Fruit fly (Drosophila melanogaster) whole organism, embryonic: Measurements from ENCODE around the gene CG5139.
A peak's percentile ranks its signal among the peaks of the same experiment; 100 is the strongest.

Experiments
- Antp ChIP-seq: fragments of 200-800 bp; sonication (Bioruptor generic); optimal IDR thresholded peaks from 3 replicates; lab custom pipeline; 2016; ENCODE audit warnings: missing biosample characterization, missing genetic modification characterization
- Atf6 ChIP-seq: fragments of 200-800 bp; sonication (Bioruptor generic); IDR thresholded peaks from 2 replicates; pipeline ENCODE4 v1.3.6; 2022; ENCODE audit warnings: missing biosample characterization, missing genetic modification characterization
- Bdp1 ChIP-seq: fragments of 200-800 bp; sonication (Bioruptor generic); optimal IDR thresholded peaks from 3 replicates; lab custom pipeline; 2016; ENCODE audit warnings: missing biosample characterization, missing genetic modification characterization
- CG10274 ChIP-seq: fragments of 200-800 bp; sonication (Bioruptor generic); optimal IDR thresholded peaks from 3 replicates; lab custom pipeline; 2017; ENCODE audit warnings: missing biosample characterization, mild to moderate bottlenecking, missing genetic modification characterization
- CG11398 ChIP-seq: fragments of 200-800 bp; sonication (Bioruptor generic); optimal IDR thresholded peaks from 2 replicates; lab custom pipeline; 2016; ENCODE audit warnings: missing biosample characterization, missing genetic modification characterization
- CG12299 ChIP-seq: fragments of 200-800 bp; sonication (Bioruptor generic); optimal IDR thresholded peaks from 2 replicates; lab custom pipeline; 2018; ENCODE audit warnings: missing biosample characterization, mild to moderate bottlenecking, missing genetic modification characterization
- CG13296 ChIP-seq: fragments of 200-800 bp; sonication (Bioruptor generic); optimal IDR thresholded peaks from 3 replicates; lab custom pipeline; 2018; ENCODE audit warnings: missing biosample characterization, mild to moderate bottlenecking, missing genetic modification characterization
- CG1529 ChIP-seq: fragments of 200-800 bp; sonication (Bioruptor generic); optimal IDR thresholded peaks from 3 replicates; lab custom pipeline; 2018; ENCODE audit warnings: missing biosample characterization, missing genetic modification characterization
- CG1603 ChIP-seq: fragments of 200-800 bp; sonication (Bioruptor generic); optimal IDR thresholded peaks from 2 replicates; lab custom pipeline; 2019; ENCODE audit warnings: missing biosample characterization, mild to moderate bottlenecking, missing genetic modification characterization, moderate library complexity
- CG1647 ChIP-seq: fragments of 200-800 bp; sonication (Bioruptor generic); optimal IDR thresholded peaks from 3 replicates; lab custom pipeline; 2016; ENCODE audit warnings: missing biosample characterization, missing genetic modification characterization
- CG18262 ChIP-seq: fragments of 200-800 bp; optimal IDR thresholded peaks from 3 replicates; lab custom pipeline; 2019; ENCODE audit warnings: missing biosample characterization, mild to moderate bottlenecking, missing genetic modification characterization, moderate library complexity
- CG2199 ChIP-seq: fragments of 200-800 bp; sonication (Bioruptor generic); IDR thresholded peaks from 3 replicates; pipeline ENCODE4 v1.3.6; 2022; ENCODE audit warnings: missing biosample characterization, missing genetic modification characterization
- CG4424 ChIP-seq: fragments of 200-800 bp; sonication (Bioruptor generic); optimal IDR thresholded peaks from 3 replicates; lab custom pipeline; 2016; ENCODE audit warnings: missing biosample characterization, missing genetic modification characterization
- CG7372 ChIP-seq: fragments of 200-800 bp; sonication (Bioruptor generic); IDR thresholded peaks from 2 replicates; pipeline ENCODE4 v1.3.6; 2022; ENCODE audit warnings: missing biosample characterization, missing genetic modification characterization
- CG7556 ChIP-seq: fragments of 200-800 bp; sonication (Bioruptor generic); optimal IDR thresholded peaks from 2 replicates; lab custom pipeline; 2017; ENCODE audit warnings: missing biosample characterization, mild to moderate bottlenecking, missing genetic modification characterization
- CG9797 ChIP-seq: fragments of 200-800 bp; sonication (Bioruptor generic); optimal IDR thresholded peaks from 3 replicates; lab custom pipeline; 2018; ENCODE audit warnings: missing biosample characterization, mild to moderate bottlenecking, missing genetic modification characterization
- CTCF ChIP-seq: fragments of 200-800 bp; sonication (Bioruptor generic); optimal IDR thresholded peaks from 2 replicates; lab custom pipeline; 2017; ENCODE audit warnings: missing biosample characterization, mild to moderate bottlenecking, missing genetic modification characterization, moderate library complexity
- Camta ChIP-seq: fragments of 200-800 bp; sonication (Bioruptor generic); optimal IDR thresholded peaks from 2 replicates; lab custom pipeline; 2016; ENCODE audit warnings: missing biosample characterization, missing genetic modification characterization
- Dad ChIP-seq: fragments of 200-800 bp; sonication (Bioruptor generic); optimal IDR thresholded peaks from 3 replicates; lab custom pipeline; 2016; ENCODE audit warnings: missing biosample characterization, missing genetic modification characterization
- Dek ChIP-seq: fragments of 200-800 bp; sonication (Bioruptor generic); optimal IDR thresholded peaks from 3 replicates; lab custom pipeline; 2019; ENCODE audit warnings: missing biosample characterization, mild to moderate bottlenecking, missing genetic modification characterization, moderate library complexity
- Dref ChIP-seq: fragments of 200-800 bp; sonication (Bioruptor generic); IDR thresholded peaks from 2 replicates; pipeline ENCODE4 v1.3.6; 2022; ENCODE audit warnings: missing biosample characterization, missing genetic modification characterization
- E2f1 ChIP-seq: fragments of 200-800 bp; sonication (Bioruptor generic); IDR thresholded peaks from 2 replicates; pipeline ENCODE4 v1.3.6; 2022; ENCODE audit warnings: missing biosample characterization, missing genetic modification characterization
- Fer3 ChIP-seq: fragments of 200-800 bp; sonication (Bioruptor generic); optimal IDR thresholded peaks from 2 replicates; lab custom pipeline; 2018; ENCODE audit warnings: missing biosample characterization, mild to moderate bottlenecking, missing genetic modification characterization, moderate library complexity
- HLH3B ChIP-seq: fragments of 200-800 bp; sonication (Bioruptor generic); IDR thresholded peaks from 2 replicates; pipeline ENCODE4 v1.3.6; 2022; ENCODE audit warnings: missing biosample characterization, missing genetic modification characterization
- Hmx ChIP-seq: fragments of 200-800 bp; sonication (Bioruptor generic); optimal IDR thresholded peaks from 2 replicates; lab custom pipeline; 2016; ENCODE audit warnings: missing biosample characterization, missing genetic modification characterization
- Hsf ChIP-seq: fragments of 200-800 bp; sonication (Bioruptor generic); optimal IDR thresholded peaks from 3 replicates; lab custom pipeline; 2016; ENCODE audit warnings: missing biosample characterization, missing genetic modification characterization
- Meics ChIP-seq: fragments of 200-800 bp; sonication (Bioruptor generic); optimal IDR thresholded peaks from 2 replicates; lab custom pipeline; 2017; ENCODE audit warnings: missing biosample characterization, mild to moderate bottlenecking, missing genetic modification characterization
- Nf-YB ChIP-seq: fragments of 200-800 bp; sonication (Bioruptor generic); optimal IDR thresholded peaks from 3 replicates; lab custom pipeline; 2019; ENCODE audit warnings: missing biosample characterization, mild to moderate bottlenecking, missing genetic modification characterization, moderate library complexity
- Poxn ChIP-seq: fragments of 200-800 bp; sonication (Bioruptor generic); IDR thresholded peaks from 2 replicates; pipeline ENCODE4 v1.3.6; 2022; ENCODE audit warnings: missing biosample characterization, missing genetic modification characterization
- Side ChIP-seq: fragments of 200-800 bp; sonication (Bioruptor generic); optimal IDR thresholded peaks from 2 replicates; lab custom pipeline; 2016; ENCODE audit warnings: missing biosample characterization, missing genetic modification characterization
- Spps ChIP-seq: fragments of 200-800 bp; sonication (Bioruptor generic); optimal IDR thresholded peaks from 2 replicates; lab custom pipeline; 2018; ENCODE audit warnings: missing biosample characterization, mild to moderate bottlenecking, missing genetic modification characterization
- az2 ChIP-seq: fragments of 200-800 bp; sonication (Bioruptor generic); optimal IDR thresholded peaks from 3 replicates; lab custom pipeline; 2016; ENCODE audit warnings: missing biosample characterization, missing genetic modification characterization
- hkb ChIP-seq, 2 experiments: fragments of 200-800 bp in 1 of 2; fragments of >200 bp in 1 of 2; sonication (Bioruptor generic) in 1 of 2; IDR thresholded peaks in 1 of 2; optimal IDR thresholded peaks in 1 of 2; 2 replicates each; pipeline versions ENCODE4 v1.3.6 to Lab custom; 2017 to 2022; ENCODE audit warnings: missing biosample characterization in 1 of 2, missing genetic modification characterization in 1 of 2
- kay ChIP-seq: fragments of 200-800 bp; sonication (Bioruptor generic); optimal IDR thresholded peaks from 2 replicates; lab custom pipeline; 2016; ENCODE audit warnings: missing biosample characterization, missing genetic modification characterization
- kni ChIP-seq: fragments of 200-800 bp; sonication (Bioruptor generic); optimal IDR thresholded peaks from 3 replicates; lab custom pipeline; 2017; ENCODE audit warnings: mild to moderate bottlenecking, missing biosample characterization, missing genetic modification reagents, missing genetic modification characterization
- lola ChIP-seq, 3 experiments: fragments of >200 bp in 2 of 3; fragments of 200-800 bp in 1 of 3; sonication (Bioruptor generic) in 1 of 3; optimal IDR thresholded peaks; 2 replicates each; lab custom pipeline; 2017 to 2019; ENCODE audit warnings: missing biosample characterization in 3 of 3, missing genetic modification characterization in 3 of 3, mild to moderate bottlenecking in 1 of 3, moderate library complexity in 1 of 3
- nerfin-2 ChIP-seq: fragments of 200-800 bp; sonication (Bioruptor generic); IDR thresholded peaks from 2 replicates; pipeline ENCODE4 v1.3.6; 2022; ENCODE audit warnings: missing biosample characterization, missing genetic modification characterization; ENCODE audit not compliant: partially characterized antibody
- oc ChIP-seq: fragments of 200-800 bp; sonication (Bioruptor generic); optimal IDR thresholded peaks from 2 replicates; lab custom pipeline; 2018; ENCODE audit warnings: missing biosample characterization, mild to moderate bottlenecking, missing genetic modification characterization, moderate library complexity
- phol ChIP-seq: fragments of 200-800 bp; sonication (Bioruptor generic); optimal IDR thresholded peaks from 3 replicates; lab custom pipeline; 2018; ENCODE audit warnings: missing biosample characterization, mild to moderate bottlenecking, missing genetic modification characterization, moderate library complexity
- sc ChIP-seq, 3 experiments: fragments of >200 bp in 2 of 3; fragments of 200-800 bp in 1 of 3; sonication (Bioruptor generic) in 1 of 3; optimal IDR thresholded peaks; 2 replicates in 2 of 3; 3 replicates in 1 of 3; lab custom pipeline; 2017; ENCODE audit warnings: mild to moderate bottlenecking in 1 of 3, missing biosample characterization in 1 of 3, missing genetic modification characterization in 1 of 3, missing genetic modification reagents in 1 of 3
- sd ChIP-seq: fragments of 200-800 bp; sonication (Bioruptor generic); optimal IDR thresholded peaks from 3 replicates; lab custom pipeline; 2018; ENCODE audit warnings: missing biosample characterization, mild to moderate bottlenecking, missing genetic modification characterization, moderate library complexity
- shn ChIP-seq: fragments of 200-800 bp; sonication (Bioruptor generic); optimal IDR thresholded peaks from 3 replicates; lab custom pipeline; 2016; ENCODE audit warnings: missing biosample characterization, missing genetic modification characterization
- slou ChIP-seq: fragments of 200-800 bp; sonication (Bioruptor generic); optimal IDR thresholded peaks from 3 replicates; lab custom pipeline; 2016; ENCODE audit warnings: missing biosample characterization, missing genetic modification characterization
- tin ChIP-seq: fragments of 200-800 bp; sonication (Bioruptor generic); optimal IDR thresholded peaks from 3 replicates; lab custom pipeline; 2016; ENCODE audit warnings: missing biosample characterization, missing genetic modification characterization
- tll ChIP-seq, 2 experiments: fragments of 200-800 bp in 1 of 2; fragments of >200 bp in 1 of 2; sonication (Bioruptor generic) in 1 of 2; optimal IDR thresholded peaks; 2 replicates each; lab custom pipeline; 2017 to 2019; ENCODE audit warnings: missing biosample characterization in 2 of 2, missing genetic modification characterization in 2 of 2, mild to moderate bottlenecking in 1 of 2, moderate library complexity in 1 of 2
- ttk ChIP-seq: fragments of 200-800 bp; sonication (Bioruptor generic); IDR thresholded peaks from 2 replicates; pipeline ENCODE4 v2.1.2; 2022; ENCODE audit warnings: missing biosample characterization, missing genetic modification characterization
- tx ChIP-seq: fragments of 200-800 bp; sonication (Bioruptor generic); optimal IDR thresholded peaks from 2 replicates; lab custom pipeline; 2016; ENCODE audit warnings: missing biosample characterization, missing genetic modification characterization
- wdn ChIP-seq: fragments of 200-800 bp; sonication (Bioruptor generic); IDR thresholded peaks from 2 replicates; pipeline ENCODE4 v1.3.6; 2022; ENCODE audit warnings: missing biosample characterization, missing genetic modification characterization
- zen ChIP-seq: fragments of 200-800 bp; sonication (Bioruptor generic); optimal IDR thresholded peaks from 3 replicates; lab custom pipeline; 2018; ENCODE audit warnings: missing biosample characterization, mild to moderate bottlenecking, missing genetic modification characterization, moderate library complexity

Gene CG5139

dm6 chr2L:1169867-1170415, 29.1 kb downstream of the CG5139 start, which contains the start of the genes CG31922 and Plap (continued):
- TF ChIP-seq Hmx (peak; percentile 46), wdn (GFP tag; lab: Robert Waterston, UW) (no peak), kay (GFP tag; lab: Kevin White, UChicago) (peak; percentile 53), slou (peak; percentile 68), CG4424 (GFP tag; lab: Kevin White, UChicago) (peak; percentile 77), lola (GFP tag; optimal IDR thresholded peaks at IDR 0.05; lab: Kevin White, UChicago) (peak in 1 of 3 experiments; percentile 67), nerfin-2 (peak; percentile 81), Spps (tag; lab: Kevin White, UChicago) (peak; percentile 26), CG18262 (tag; lab: Kevin White, UChicago) (peak; percentile 69), CG10274 (no peak), sc (optimal IDR thresholded peaks at IDR 0.05; lab: Kevin White, UChicago) (no peak), sc (GFP tag; optimal IDR thresholded peaks at IDR 0.05; lab: Kevin White, UChicago) (no peak), Camta (GFP tag; lab: Kevin White, UChicago) (peak; percentile 51), Fer3 (tag; lab: Kevin White, UChicago) (peak; percentile 58), tin (peak; percentile 76), CG7372 (GFP tag; lab: Robert Waterston, UW) (peak; percentile 54; the same call in 1 of the 2 replicates), CG13296 (peak; percentile 49), shn (peak; percentile 59), az2 (peak; percentile 65), CTCF (GFP tag; lab: Kevin White, UChicago) (no peak), CG1647 (GFP tag; lab: Kevin White, UChicago) (peak; percentile 69), Dek (tag; lab: Kevin White, UChicago) (peak; percentile 67), CG1529 (GFP tag; lab: Kevin White, UChicago) (no peak), Nf-YB (peak; percentile 29), oc (tag; lab: Kevin White, UChicago) (no peak), Atf6 (GFP tag; lab: Robert Waterston, UW) (peak; percentile 60; the same call in 1 of the 2 replicates), CG1603 (tag; lab: Kevin White, UChicago) (no peak), CG2199 (GFP tag; lab: Robert Waterston, UW) (no peak), Bdp1 (GFP tag; lab: Kevin White, UChicago) (peak; percentile 64), CG12299 (peak; percentile 53), Hsf (GFP tag; lab: Kevin White, UChicago) (peak; percentile 74), hkb (optimal IDR thresholded peaks at IDR 0.05; lab: Kevin White, UChicago) (no peak), hkb (GFP tag; IDR thresholded peaks at IDR 0.05; lab: Robert Waterston, UW) (peak; percentile 59; the same call in 1 of the 2 replicates), Poxn (GFP tag; lab: Robert Waterston, UW) (no peak), Meics (GFP tag; lab: Kevin White, UChicago) (peak; percentile 58), CG7556 (GFP tag; lab: Kevin White, UChicago) (peak; percentile 48), phol (tag; lab: Kevin White, UChicago) (peak; percentile 79), CG11398 (no peak), Dad (peak; percentile 60), Dref (GFP tag; lab: Robert Waterston, UW) (peak; percentile 66), zen (tag; lab: Kevin White, UChicago) (peak; percentile 37), kni (GFP tag; lab: Kevin White, UChicago) (peak; percentile 14), tx (peak; percentile 41), ttk (GFP tag; lab: Robert Waterston, UW) (no peak), E2f1 (GFP tag; lab: Robert Waterston, UW) (no peak), Antp (GFP tag; lab: Kevin White, UChicago) (peak; percentile 57), tll (GFP tag; optimal IDR thresholded peaks at IDR 0.05; lab: Kevin White, UChicago) (peak in 1 of 2 experiments; percentile 8), Side (GFP tag; lab: Kevin White, UChicago) (peak; percentile 58), CG9797 (GFP tag; lab: Kevin White, UChicago) (peak; percentile 14), HLH3B (GFP tag; lab: Robert Waterston, UW) (no peak; the same call in 1 of the 2 replicates), sd (no peak)
